Worm (Caenorhabditis elegans) whole organism, L3 larva: ENCODE measurements around the gene mct-6.
A peak's percentile ranks its signal among the peaks of the same experiment; 100 is the strongest.

Experiments
- R02D3.7 ChIP-seq: fragments of 150-350 bp; optimal IDR thresholded peaks from 2 replicates; lab custom pipeline; 2014; ENCODE audit warnings: missing biosample characterization, missing genetic modification characterization
- ZK546.5 ChIP-seq: sonication (generic microtip); optimal IDR thresholded peaks from 2 replicates; lab custom pipeline; 2017; ENCODE audit warnings: missing biosample characterization, missing genetic modification characterization
- aly-2 ChIP-seq: fragments of 150-350 bp; optimal IDR thresholded peaks from 2 replicates; lab custom pipeline; 2014; ENCODE audit warnings: missing biosample characterization, missing genetic modification characterization
- ama-1 ChIP-seq: fragments of 150-350 bp; optimal IDR thresholded peaks from 2 replicates; lab custom pipeline; 2018
- ceh-28 ChIP-seq: fragments of 150-350 bp; optimal IDR thresholded peaks from 2 replicates; lab custom pipeline; 2014; ENCODE audit warnings: missing biosample characterization, missing genetic modification reagents, missing genetic modification characterization
- daf-12 ChIP-seq: fragments of 150-350 bp; optimal IDR thresholded peaks from 2 replicates; lab custom pipeline; 2014; ENCODE audit warnings: missing biosample characterization, missing genetic modification reagents, missing genetic modification characterization
- elt-1 ChIP-seq: fragments of 150-350 bp; optimal IDR thresholded peaks from 2 replicates; lab custom pipeline; 2014; ENCODE audit warnings: missing biosample characterization, missing genetic modification characterization
- elt-2 ChIP-seq: sonication (generic microtip); optimal IDR thresholded peaks from 2 replicates; lab custom pipeline; 2016; ENCODE audit warnings: missing genetic modification reagents, mild to moderate bottlenecking, missing genetic modification characterization, missing compliant biosample characterization
- elt-3 ChIP-seq, 3 experiments: fragments of 150-350 bp in 1 of 3; sonication (generic microtip) in 2 of 3; optimal IDR thresholded peaks; 2 replicates in 2 of 3; 4 replicates in 1 of 3; lab custom pipeline; 2014 to 2017; ENCODE audit warnings: missing biosample characterization in 3 of 3, missing genetic modification characterization in 3 of 3
- eor-1 ChIP-seq, 2 experiments: fragments of 150-350 bp; optimal IDR thresholded peaks; 2 replicates each; lab custom pipeline; 2014 to 2018; ENCODE audit warnings: missing biosample characterization in 2 of 2, missing genetic modification characterization in 2 of 2
- fkh-10 ChIP-seq: sonication (generic microtip); optimal IDR thresholded peaks from 2 replicates; lab custom pipeline; 2017; ENCODE audit warnings: missing biosample characterization, missing genetic modification reagents, missing genetic modification characterization
- hmg-11 ChIP-seq: sonication (generic microtip); optimal IDR thresholded peaks from 2 replicates; lab custom pipeline; 2016; ENCODE audit warnings: missing genetic modification characterization, missing compliant biosample characterization
- jun-1 ChIP-seq: fragments of 150-350 bp; optimal IDR thresholded peaks from 2 replicates; lab custom pipeline; 2014; ENCODE audit warnings: missing biosample characterization, missing genetic modification reagents, missing genetic modification characterization
- lin-39 ChIP-seq: fragments of 150-350 bp; optimal IDR thresholded peaks from 2 replicates; lab custom pipeline; 2018; ENCODE audit warnings: missing biosample characterization, missing genetic modification reagents, missing genetic modification characterization
- lsy-12 ChIP-seq: sonication (generic microtip); optimal IDR thresholded peaks from 2 replicates; lab custom pipeline; 2016; ENCODE audit warnings: mild to moderate bottlenecking, missing genetic modification characterization, missing compliant biosample characterization
- mdl-1 ChIP-seq: fragments of 150-350 bp; optimal IDR thresholded peaks from 2 replicates; lab custom pipeline; 2014; ENCODE audit warnings: missing biosample characterization, missing genetic modification characterization
- mml-1 ChIP-seq: fragments of 150-350 bp; sonication (generic microtip); optimal IDR thresholded peaks from 3 replicates; lab custom pipeline; 2014; ENCODE audit warnings: missing biosample characterization, missing genetic modification characterization
- nfya-1 ChIP-seq: sonication (generic microtip); optimal IDR thresholded peaks from 2 replicates; lab custom pipeline; 2017; ENCODE audit warnings: missing genetic modification characterization, mild to moderate bottlenecking, missing compliant biosample characterization, antibody characterized with exemption, moderate library complexity; ENCODE audit not compliant: insufficient read depth
- nhr-11 ChIP-seq: fragments of 150-350 bp; optimal IDR thresholded peaks from 2 replicates; lab custom pipeline; 2014; ENCODE audit warnings: missing biosample characterization, missing genetic modification characterization
- nhr-23 ChIP-seq: fragments of 150-350 bp; optimal IDR thresholded peaks from 2 replicates; lab custom pipeline; 2014; ENCODE audit warnings: missing biosample characterization, missing genetic modification reagents, missing genetic modification characterization
- nhr-237 ChIP-seq: fragments of 150-350 bp; optimal IDR thresholded peaks from 2 replicates; lab custom pipeline; 2014; ENCODE audit warnings: missing biosample characterization, missing genetic modification characterization
- nhr-25 ChIP-seq: sonication (generic microtip); optimal IDR thresholded peaks from 2 replicates; lab custom pipeline; 2017; ENCODE audit warnings: missing biosample characterization, missing genetic modification characterization
- nhr-43 ChIP-seq: sonication (generic microtip); optimal IDR thresholded peaks from 2 replicates; lab custom pipeline; 2016; ENCODE audit warnings: mild to moderate bottlenecking, missing genetic modification characterization, missing compliant biosample characterization; ENCODE audit not compliant: poor library complexity, severe bottlenecking
- nhr-67 ChIP-seq: fragments of 150-350 bp; optimal IDR thresholded peaks from 2 replicates; lab custom pipeline; 2014; ENCODE audit warnings: missing biosample characterization, missing genetic modification characterization
- nhr-76 ChIP-seq: fragments of 150-350 bp; sonication (generic microtip); optimal IDR thresholded peaks from 5 replicates; lab custom pipeline; 2014; ENCODE audit warnings: missing biosample characterization, missing genetic modification characterization
- nhr-77 ChIP-seq: fragments of 150-350 bp; optimal IDR thresholded peaks from 2 replicates; lab custom pipeline; 2014; ENCODE audit warnings: missing biosample characterization, missing genetic modification characterization
- pqm-1 ChIP-seq: fragments of 150-350 bp; optimal IDR thresholded peaks from 2 replicates; lab custom pipeline; 2017; ENCODE audit warnings: missing biosample characterization, missing genetic modification characterization, inconsistent platforms
- snpc-4 ChIP-seq: fragments of 150-350 bp; optimal IDR thresholded peaks from 2 replicates; lab custom pipeline; 2014; ENCODE audit warnings: missing biosample characterization, missing genetic modification characterization
- tbx-2 ChIP-seq: sonication (generic microtip); optimal IDR thresholded peaks from 2 replicates; lab custom pipeline; 2016; ENCODE audit warnings: mild to moderate bottlenecking, missing genetic modification characterization, missing compliant biosample characterization
- unc-62 ChIP-seq: fragments of 150-350 bp; sonication (generic microtip); optimal IDR thresholded peaks from 4 replicates; lab custom pipeline; 2014; ENCODE audit warnings: missing biosample characterization, missing genetic modification reagents, missing genetic modification characterization
- zag-1 ChIP-seq: fragments of 150-350 bp; optimal IDR thresholded peaks from 2 replicates; lab custom pipeline; 2014; ENCODE audit warnings: missing biosample characterization, missing genetic modification characterization

Gene mct-6

DNA sequence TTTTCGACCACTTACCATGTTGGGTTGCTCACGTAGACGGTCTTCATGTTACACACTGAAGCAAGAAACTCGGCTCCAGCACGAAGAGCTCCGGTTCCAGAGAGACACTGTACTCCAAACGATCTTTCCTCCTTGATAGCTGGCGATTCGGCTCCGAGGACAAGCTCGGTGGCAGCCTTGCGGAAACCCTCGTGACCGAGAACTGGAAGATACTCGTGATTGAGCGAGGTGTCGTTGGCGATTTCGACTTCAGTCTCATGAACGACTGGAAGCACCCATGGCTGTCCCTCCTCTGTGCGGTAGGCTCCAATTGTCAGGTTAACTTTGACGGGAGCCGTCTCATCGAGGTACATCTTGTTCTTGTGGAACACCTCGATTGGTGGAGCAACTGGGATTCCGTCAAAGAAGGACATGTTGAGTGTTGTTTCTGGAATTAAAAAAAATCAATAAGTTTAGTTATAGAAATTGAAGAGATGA, 22.4 kb upstream of the mct-6 start, which contains the start of gene got-1.2:
TSS of gene got-1.2 (minus strand) at position 427 of the 477 bp plus-strand sequence.
- TF ChIP-seq nhr-76 (no peak), snpc-4 (tag; lab: Kevin White, UChicago) (no peak), nhr-67 (tag; lab: Kevin White, UChicago) (no peak), unc-62 (GFP tag; lab: Kevin White, UChicago) (no peak), tbx-2 (tag; lab: Kevin White, UChicago) (no peak), fkh-10 (GFP tag; lab: Kevin White, UChicago) (no peak), nhr-237 (tag; lab: Kevin White, UChicago) (no peak), mml-1 (tag; lab: Kevin White, UChicago) (no peak), ceh-28 (tag; lab: Kevin White, UChicago) (no peak)

DNA sequence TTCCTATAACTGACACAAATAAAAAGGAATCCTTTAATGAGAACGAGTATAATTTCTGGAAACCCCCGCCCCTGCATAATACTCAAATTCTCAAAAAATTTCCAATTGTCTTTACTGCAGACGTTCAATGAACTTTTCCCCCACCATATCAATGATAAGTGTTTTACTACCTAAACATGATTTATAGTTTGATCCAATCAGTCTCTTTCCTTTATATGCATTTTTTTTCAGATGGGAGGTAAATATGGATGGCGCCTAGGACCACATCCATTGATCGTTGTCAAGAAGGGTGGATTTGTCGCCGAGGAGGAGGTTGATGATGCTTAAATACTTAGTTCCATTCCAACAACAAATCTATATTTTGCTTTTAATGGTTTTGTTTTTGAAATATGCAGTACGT, 16.9 kb upstream of the mct-6 start:
- TF ChIP-seq R02D3.7 (tag; lab: Kevin White, UChicago) (no peak), mdl-1 (no peak), ama-1 (lab: Kevin White, UChicago) (no peak), hmg-11 (tag; lab: Kevin White, UChicago) (no peak), aly-2 (no peak), jun-1 (no peak)
- TF ChIP-seq, all 47 proteins: peak for 0

DNA sequence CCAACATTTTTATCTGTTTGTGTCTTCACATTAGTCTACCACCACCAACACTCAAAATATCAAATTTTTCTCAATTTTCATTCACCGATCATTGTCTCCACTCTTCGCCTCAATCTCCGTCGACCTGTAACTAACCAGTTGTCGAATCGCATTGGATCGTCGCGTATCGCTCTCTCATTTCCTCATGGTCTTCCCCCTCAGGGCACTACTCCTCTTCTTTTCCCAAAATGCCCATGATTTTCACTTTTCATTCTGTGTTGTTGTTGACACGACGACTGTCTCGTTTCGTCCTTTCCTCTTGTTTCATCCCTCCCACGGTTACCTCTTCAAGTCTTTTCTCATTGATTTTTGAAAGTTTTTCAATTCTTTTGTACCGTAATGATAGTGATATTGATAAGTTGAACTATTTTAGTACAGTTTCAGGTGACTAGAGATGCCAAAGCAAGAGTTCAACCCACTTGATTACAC, 15.8 kb upstream of the mct-6 start, which contains the start of gene T01C8.2:
TSS of gene T01C8.2 (plus strand) at position 418 of the 468 bp plus-strand sequence.
- TF ChIP-seq snpc-4 (tag; lab: Kevin White, UChicago) (no peak), nhr-43 (tag; lab: Kevin White, UChicago) (peak; percentile 21), nhr-25 (peak; percentile 91), nhr-23 (tag; lab: Kevin White, UChicago) (peak; percentile 64), elt-1 (tag; lab: Kevin White, UChicago) (no peak), jun-1 (no peak), fkh-10 (GFP tag; lab: Kevin White, UChicago) (no peak), nhr-77 (tag; lab: Kevin White, UChicago) (no peak), lsy-12 (tag; lab: Kevin White, UChicago) (no peak)
- TF ChIP-seq, all 47 proteins: peak for 3

DNA sequence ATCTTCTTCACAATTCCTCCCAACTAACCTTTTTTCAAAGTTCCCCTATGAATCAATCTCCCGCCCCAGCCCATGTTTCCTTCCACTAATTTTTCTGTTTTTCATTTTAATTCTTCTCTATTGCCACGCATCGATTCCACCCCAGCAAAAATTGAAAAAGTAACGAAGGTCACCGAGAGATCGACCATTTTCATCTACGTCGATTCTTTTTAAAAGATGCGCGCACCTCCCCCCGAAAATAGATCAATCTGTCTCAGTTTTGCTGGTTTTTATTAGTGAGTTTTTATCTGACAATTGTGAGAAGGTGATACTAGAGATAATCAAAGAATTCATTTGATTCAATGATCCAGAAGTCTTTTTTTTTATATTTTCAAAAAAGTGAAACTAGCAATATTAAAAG, 13.7 kb upstream of the mct-6 start:
- TF ChIP-seq eor-1 (tag; optimal IDR thresholded peaks at IDR 0.05; lab: Kevin White, UChicago) (no peak), unc-62 (GFP tag; lab: Kevin White, UChicago) (no peak), nhr-25 (peak; percentile 13), nhr-23 (tag; lab: Kevin White, UChicago) (peak; percentile 22), nhr-43 (tag; lab: Kevin White, UChicago) (no peak), nfya-1 (tag; lab: Kevin White, UChicago) (no peak)

DNA sequence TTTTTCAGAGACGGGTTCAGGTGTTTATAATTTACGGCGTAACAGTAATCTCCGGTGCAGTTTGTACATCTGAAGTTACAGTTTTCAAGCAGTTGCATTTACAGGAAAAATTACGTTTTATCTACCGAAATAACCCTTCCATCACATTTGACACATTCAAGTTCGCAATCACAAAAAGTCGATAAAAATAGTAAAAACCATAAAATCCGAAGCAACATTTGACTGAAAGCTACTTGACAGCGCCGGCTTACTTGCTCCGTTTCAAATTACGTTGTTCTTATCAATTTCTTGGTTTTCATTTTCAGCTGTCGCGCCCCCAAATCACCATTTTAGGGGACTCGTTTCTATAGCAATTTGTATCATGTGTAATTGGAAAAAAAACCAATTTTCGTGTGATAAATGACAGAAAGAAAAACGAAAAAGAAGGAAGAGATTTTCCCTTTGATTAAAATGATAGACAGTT, 12.5 kb upstream of the mct-6 start, which contains the start of gene T01C8.3:
TSS of gene T01C8.3 (minus strand) at position 413 of the 463 bp plus-strand sequence.
- TF ChIP-seq zag-1 (tag; lab: Kevin White, UChicago) (no peak), unc-62 (GFP tag; lab: Kevin White, UChicago) (no peak), nhr-11 (no peak), daf-12 (tag; lab: Kevin White, UChicago) (no peak), lin-39 (tag; lab: Kevin White, UChicago) (no peak), nhr-23 (tag; lab: Kevin White, UChicago) (no peak), mml-1 (tag; lab: Kevin White, UChicago) (no peak), snpc-4 (tag; lab: Kevin White, UChicago) (no peak), mdl-1 (no peak), elt-2 (tag; lab: Kevin White, UChicago) (no peak), R02D3.7 (tag; lab: Kevin White, UChicago) (no peak), eor-1 (tag; optimal IDR thresholded peaks at IDR 0.05; lab: Kevin White, UChicago) (no peak), nhr-237 (tag; lab: Kevin White, UChicago) (no peak), tbx-2 (tag; lab: Kevin White, UChicago) (no peak), nhr-43 (tag; lab: Kevin White, UChicago) (no peak), pqm-1 (tag; lab: Kevin White, UChicago) (no peak), ZK546.5 (no peak), nfya-1 (tag; lab: Kevin White, UChicago) (no peak), elt-3 (tag; optimal IDR thresholded peaks at IDR 0.05; lab: Kevin White, UChicago) (no peak), lsy-12 (tag; lab: Kevin White, UChicago) (no peak)
